Fruit fly (Drosophila melanogaster) whole organism, prepupa: Measurements from ENCODE around the gene SREBP.
A peak's percentile ranks its signal among the peaks of the same experiment; 100 is the strongest.

Source experiments
- Blimp-1 ChIP-seq: fragments of 200-800 bp; sonication (Bioruptor generic); optimal IDR thresholded peaks from 3 replicates; lab custom pipeline; 2017; ENCODE audit warnings: missing biosample characterization, missing genetic modification characterization, mild to moderate bottlenecking, moderate library complexity, missing genetic modification reagents
- CG10631 ChIP-seq: fragments of 200-800 bp; sonication (Bioruptor generic); optimal IDR thresholded peaks from 2 replicates; lab custom pipeline; 2016; ENCODE audit warnings: missing biosample characterization, missing genetic modification characterization
- CG11294 ChIP-seq: fragments of 200-800 bp; sonication (Bioruptor generic); IDR thresholded peaks from 2 replicates; pipeline ENCODE4 v1.3.6; 2022; ENCODE audit warnings: missing biosample characterization, missing genetic modification characterization
- CG15336 ChIP-seq: fragments of 200-800 bp; sonication (Bioruptor generic); IDR thresholded peaks from 2 replicates; pipeline ENCODE4 v1.3.6; 2022; ENCODE audit warnings: missing biosample characterization, missing genetic modification characterization
- CG16779 ChIP-seq: fragments of 200-800 bp; sonication (Bioruptor generic); optimal IDR thresholded peaks from 3 replicates; lab custom pipeline; 2017; ENCODE audit warnings: missing biosample characterization, mild to moderate bottlenecking, missing genetic modification characterization
- CG3032 ChIP-seq: fragments of 200-800 bp; optimal IDR thresholded peaks from 2 replicates; lab custom pipeline; 2019; ENCODE audit warnings: missing biosample characterization, mild to moderate bottlenecking, missing genetic modification characterization, moderate library complexity
- CG32006 ChIP-seq: fragments of 200-800 bp; sonication (Bioruptor generic); optimal IDR thresholded peaks from 3 replicates; lab custom pipeline; 2017; ENCODE audit warnings: missing biosample characterization, mild to moderate bottlenecking, missing genetic modification characterization
- CG34406 ChIP-seq: fragments of 200-800 bp; sonication (Bioruptor generic); optimal IDR thresholded peaks from 3 replicates; lab custom pipeline; 2016; ENCODE audit warnings: missing biosample characterization, missing genetic modification characterization
- CG4318 ChIP-seq: fragments of 200-800 bp; sonication (Bioruptor generic); optimal IDR thresholded peaks from 3 replicates; lab custom pipeline; 2017; ENCODE audit warnings: missing biosample characterization, mild to moderate bottlenecking, missing genetic modification characterization
- CG6163 ChIP-seq: fragments of 200-800 bp; sonication (Bioruptor generic); IDR thresholded peaks from 3 replicates; pipeline ENCODE4 v1.3.6; 2022; ENCODE audit warnings: missing biosample characterization, missing genetic modification characterization
- CG6792 ChIP-seq: fragments of 200-800 bp; sonication (Bioruptor generic); optimal IDR thresholded peaks from 3 replicates; lab custom pipeline; 2016; ENCODE audit warnings: missing biosample characterization, missing genetic modification characterization
- CG6808 ChIP-seq: fragments of 200-800 bp; sonication (Bioruptor generic); optimal IDR thresholded peaks from 3 replicates; lab custom pipeline; 2017; ENCODE audit warnings: missing biosample characterization, missing genetic modification characterization, mild to moderate bottlenecking, moderate library complexity, missing genetic modification reagents
- CG6854 ChIP-seq: fragments of 200-800 bp; sonication (Bioruptor generic); optimal IDR thresholded peaks from 2 replicates; lab custom pipeline; 2017; ENCODE audit warnings: missing biosample characterization, mild to moderate bottlenecking, missing genetic modification characterization
- CG7368 ChIP-seq: fragments of 200-800 bp; sonication (Bioruptor generic); optimal IDR thresholded peaks from 3 replicates; lab custom pipeline; 2016; ENCODE audit warnings: missing biosample characterization, missing genetic modification characterization
- CG8119 ChIP-seq: fragments of 200-800 bp; sonication (Bioruptor generic); IDR thresholded peaks from 3 replicates; pipeline ENCODE4 v1.3.6; 2022; ENCODE audit warnings: missing biosample characterization, missing genetic modification characterization
- CG8319 ChIP-seq: fragments of 200-800 bp; sonication (Bioruptor generic); optimal IDR thresholded peaks from 3 replicates; lab custom pipeline; 2016; ENCODE audit warnings: missing biosample characterization, missing genetic modification characterization
- CG9139 ChIP-seq: fragments of 200-800 bp; sonication (Bioruptor generic); optimal IDR thresholded peaks from 3 replicates; lab custom pipeline; 2017; ENCODE audit warnings: missing biosample characterization, mild to moderate bottlenecking, missing genetic modification characterization
- Eip93F ChIP-seq: fragments of 200-800 bp; sonication (Bioruptor generic); optimal IDR thresholded peaks from 2 replicates; lab custom pipeline; 2016; ENCODE audit warnings: missing biosample characterization, mild to moderate bottlenecking, missing genetic modification characterization
- Ets21C ChIP-seq: fragments of 200-800 bp; sonication (Bioruptor generic); optimal IDR thresholded peaks from 3 replicates; lab custom pipeline; 2016; ENCODE audit warnings: missing biosample characterization, missing genetic modification characterization
- Ets96B ChIP-seq: fragments of 200-800 bp; optimal IDR thresholded peaks from 2 replicates; lab custom pipeline; 2019; ENCODE audit warnings: missing biosample characterization, mild to moderate bottlenecking, missing genetic modification characterization, moderate library complexity
- Gug ChIP-seq: fragments of 200-800 bp; sonication (Bioruptor generic); IDR thresholded peaks from 2 replicates; pipeline ENCODE4 v1.3.6; 2022; ENCODE audit warnings: missing biosample characterization, missing genetic modification characterization
- Hr39 ChIP-seq: fragments of 200-800 bp; sonication (Bioruptor generic); optimal IDR thresholded peaks from 2 replicates; lab custom pipeline; 2016; ENCODE audit warnings: missing biosample characterization, missing genetic modification characterization
- Hr4 ChIP-seq: fragments of 200-800 bp; sonication (Bioruptor generic); optimal IDR thresholded peaks from 3 replicates; lab custom pipeline; 2016; ENCODE audit warnings: missing biosample characterization, missing genetic modification characterization
- Lpt ChIP-seq: fragments of 200-800 bp; sonication (Bioruptor generic); optimal IDR thresholded peaks from 3 replicates; lab custom pipeline; 2016; ENCODE audit warnings: missing biosample characterization, missing genetic modification characterization
- Met ChIP-seq: fragments of 200-800 bp; sonication (Bioruptor generic); optimal IDR thresholded peaks from 3 replicates; lab custom pipeline; 2016; ENCODE audit warnings: missing biosample characterization, missing genetic modification characterization
- Sox102F ChIP-seq: fragments of 200-800 bp; sonication (Bioruptor generic); optimal IDR thresholded peaks from 2 replicates; lab custom pipeline; 2016; ENCODE audit warnings: missing biosample characterization, mild to moderate bottlenecking, missing genetic modification characterization
- Sox15 ChIP-seq: fragments of 200-800 bp; sonication (Bioruptor generic); optimal IDR thresholded peaks from 3 replicates; lab custom pipeline; 2016; ENCODE audit warnings: missing biosample characterization, missing genetic modification characterization
- achi ChIP-seq: fragments of 200-800 bp; sonication (Bioruptor generic); optimal IDR thresholded peaks from 3 replicates; lab custom pipeline; 2016; ENCODE audit warnings: missing biosample characterization, missing genetic modification characterization
- acj6 ChIP-seq: fragments of 200-800 bp; sonication (Bioruptor generic); optimal IDR thresholded peaks from 3 replicates; lab custom pipeline; 2016; ENCODE audit warnings: missing biosample characterization, missing genetic modification characterization
- cyc ChIP-seq: fragments of 200-800 bp; sonication (Bioruptor generic); optimal IDR thresholded peaks from 3 replicates; lab custom pipeline; 2016; ENCODE audit warnings: missing biosample characterization, missing genetic modification characterization
- dac ChIP-seq: fragments of 200-800 bp; sonication (Bioruptor generic); optimal IDR thresholded peaks from 2 replicates; lab custom pipeline; 2017; ENCODE audit warnings: missing biosample characterization, mild to moderate bottlenecking, missing genetic modification characterization
- dsx ChIP-seq: fragments of 200-800 bp; optimal IDR thresholded peaks from 3 replicates; lab custom pipeline; 2019; ENCODE audit warnings: missing biosample characterization, mild to moderate bottlenecking, missing genetic modification characterization, moderate library complexity; ENCODE audit not compliant: poor library complexity, severe bottlenecking
- eg ChIP-seq: fragments of 200-800 bp; sonication (Bioruptor generic); IDR thresholded peaks from 3 replicates; pipeline ENCODE4 v1.3.6; 2022; ENCODE audit warnings: missing biosample characterization, missing genetic modification characterization
- fd59A ChIP-seq: fragments of 200-800 bp; sonication (Bioruptor generic); optimal IDR thresholded peaks from 2 replicates; lab custom pipeline; 2017; ENCODE audit warnings: missing biosample characterization, mild to moderate bottlenecking, missing genetic modification characterization, missing genetic modification reagents
- fd85E ChIP-seq: fragments of 200-800 bp; sonication (Bioruptor generic); optimal IDR thresholded peaks from 3 replicates; lab custom pipeline; 2016; ENCODE audit warnings: missing biosample characterization, missing genetic modification characterization
- fkh ChIP-seq: fragments of 200-800 bp; sonication (Bioruptor generic); optimal IDR thresholded peaks from 3 replicates; lab custom pipeline; 2017; ENCODE audit warnings: missing biosample characterization, mild to moderate bottlenecking, missing genetic modification characterization, moderate library complexity
- lz ChIP-seq: fragments of 200-800 bp; sonication (Bioruptor generic); optimal IDR thresholded peaks from 3 replicates; lab custom pipeline; 2016; ENCODE audit warnings: missing biosample characterization, missing genetic modification characterization
- net ChIP-seq: fragments of 200-800 bp; sonication (Bioruptor generic); optimal IDR thresholded peaks from 3 replicates; lab custom pipeline; 2016; ENCODE audit warnings: missing biosample characterization, missing genetic modification characterization
- salr ChIP-seq, 2 experiments: fragments of 200-800 bp; sonication (Bioruptor generic); optimal IDR thresholded peaks; 3 replicates each; lab custom pipeline; 2016 to 2018; ENCODE audit warnings: missing biosample characterization in 2 of 2, missing genetic modification characterization in 2 of 2, mild to moderate bottlenecking in 1 of 2
- ss ChIP-seq, 2 experiments: fragments of 200-800 bp; sonication (Bioruptor generic); optimal IDR thresholded peaks; 2 replicates in 1 of 2; 3 replicates in 1 of 2; lab custom pipeline; 2017 to 2018; ENCODE audit warnings: mild to moderate bottlenecking in 2 of 2, missing biosample characterization in 2 of 2, missing genetic modification characterization in 2 of 2, moderate library complexity in 1 of 2
- topi ChIP-seq: fragments of 200-800 bp; sonication (Bioruptor generic); optimal IDR thresholded peaks from 3 replicates; lab custom pipeline; 2016; ENCODE audit warnings: missing biosample characterization, missing genetic modification characterization

The SREBP gene

DNA sequence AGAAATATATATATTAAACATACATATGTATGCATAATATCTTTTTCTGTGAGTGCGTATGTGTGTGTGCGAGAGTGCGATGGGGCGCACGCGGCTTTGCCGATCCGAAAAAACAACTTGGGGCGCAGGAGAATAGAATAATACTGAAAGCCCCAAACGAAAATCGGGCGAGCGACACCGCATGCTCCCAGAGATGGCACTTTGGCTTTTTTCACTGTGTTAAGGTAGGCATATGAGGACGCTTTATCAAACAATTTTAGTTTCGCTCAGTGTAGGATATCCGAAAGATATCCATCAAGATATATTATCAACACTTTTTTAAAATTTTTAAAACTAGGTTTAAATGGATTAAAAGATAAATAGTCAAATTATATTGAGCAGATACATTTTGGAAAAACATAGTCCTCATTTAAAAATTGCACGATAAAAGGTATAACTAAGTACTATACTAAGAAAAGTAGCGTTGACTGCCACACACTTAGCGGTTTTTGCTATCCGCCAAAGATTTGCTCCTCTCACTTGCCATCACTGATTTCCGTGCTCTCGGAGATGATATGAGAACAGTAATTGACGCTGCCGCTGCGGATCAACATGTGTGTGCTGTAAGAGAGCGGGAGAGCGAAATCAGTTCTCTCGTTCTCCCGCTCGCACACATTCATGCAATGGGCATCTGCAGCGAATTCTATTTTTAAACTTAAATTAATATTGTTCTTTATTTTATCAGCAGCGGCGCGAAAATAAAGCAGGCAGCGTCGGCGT, 2.6 kb upstream of the SREBP start (continued):
- TF ChIP-seq Ets96B (peak; percentile 63), CG9139 (GFP tag; lab: Kevin White, UChicago) (peak; percentile 24), net (GFP tag; lab: Kevin White, UChicago) (peak; percentile 68), dac (GFP tag; lab: Kevin White, UChicago) (peak; percentile 42), topi (GFP tag; lab: Kevin White, UChicago) (peak; percentile 77), salr (GFP tag; optimal IDR thresholded peaks at IDR 0.05; lab: Kevin White, UChicago) (peak in 1 of 2 experiments; percentile 69), Hr4 (GFP tag; lab: Kevin White, UChicago) (peak; percentile 63), Met (GFP tag; lab: Kevin White, UChicago) (peak; percentile 80), CG6792 (GFP tag; lab: Kevin White, UChicago) (peak; percentile 58), Blimp-1 (GFP tag; lab: Kevin White, UChicago) (peak; percentile 36)
- TF ChIP-seq, all 60 proteins: peak for 51

DNA sequence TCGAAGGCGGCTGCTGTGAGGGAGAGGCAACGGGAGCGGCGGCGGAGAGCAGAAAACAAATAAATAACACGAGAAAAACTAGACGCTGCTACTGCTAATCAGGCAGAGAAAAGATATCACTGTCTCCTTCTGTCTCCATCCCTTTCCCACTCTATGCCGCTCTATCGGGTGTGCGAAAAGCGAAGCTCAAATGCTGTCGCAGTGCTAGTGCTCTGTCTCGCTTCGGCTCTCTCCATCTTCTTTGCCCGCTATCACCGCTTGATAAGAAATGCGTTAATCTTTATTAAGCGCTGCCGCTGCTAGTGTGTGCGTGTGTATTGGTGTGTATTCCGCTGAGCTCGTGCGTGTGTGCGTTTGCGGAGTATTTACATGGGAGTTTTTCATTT, 2.1 kb upstream of the SREBP start:
- TF ChIP-seq ss (GFP tag; optimal IDR thresholded peaks at IDR 0.05; lab: Kevin White, UChicago): peak in 1 of 2 experiments; percentile 10
- TF ChIP-seq CG11294: no peak
- TF ChIP-seq CG6163 (GFP tag; lab: Robert Waterston, UW): peak; percentile 49; the same call in 1 of the 3 replicates
- TF ChIP-seq eg: peak; percentile 41; the same call in 1 of the 3 replicates
- no peak for TF ChIP-seq CG7368 (GFP tag; lab: Kevin White, UChicago)
- peak; percentile 45 for TF ChIP-seq Lpt (GFP tag; lab: Kevin White, UChicago)
- 0 out of 3 replicates have a peak, but pooled peaks have one; percentile 19 for TF ChIP-seq CG8119 (GFP tag; lab: Robert Waterston, UW)
- TF ChIP-seq fkh (GFP tag; lab: Kevin White, UChicago): peak; percentile 98
- peak; percentile 24 for TF ChIP-seq dsx (GFP tag; lab: Kevin White, UChicago)
- TF ChIP-seq Sox15: no peak
- TF ChIP-seq Ets21C (GFP tag; lab: Kevin White, UChicago): no peak
- TF ChIP-seq CG15336: peak; percentile 59
- TF ChIP-seq, all 60 proteins: peak for 8

DNA sequence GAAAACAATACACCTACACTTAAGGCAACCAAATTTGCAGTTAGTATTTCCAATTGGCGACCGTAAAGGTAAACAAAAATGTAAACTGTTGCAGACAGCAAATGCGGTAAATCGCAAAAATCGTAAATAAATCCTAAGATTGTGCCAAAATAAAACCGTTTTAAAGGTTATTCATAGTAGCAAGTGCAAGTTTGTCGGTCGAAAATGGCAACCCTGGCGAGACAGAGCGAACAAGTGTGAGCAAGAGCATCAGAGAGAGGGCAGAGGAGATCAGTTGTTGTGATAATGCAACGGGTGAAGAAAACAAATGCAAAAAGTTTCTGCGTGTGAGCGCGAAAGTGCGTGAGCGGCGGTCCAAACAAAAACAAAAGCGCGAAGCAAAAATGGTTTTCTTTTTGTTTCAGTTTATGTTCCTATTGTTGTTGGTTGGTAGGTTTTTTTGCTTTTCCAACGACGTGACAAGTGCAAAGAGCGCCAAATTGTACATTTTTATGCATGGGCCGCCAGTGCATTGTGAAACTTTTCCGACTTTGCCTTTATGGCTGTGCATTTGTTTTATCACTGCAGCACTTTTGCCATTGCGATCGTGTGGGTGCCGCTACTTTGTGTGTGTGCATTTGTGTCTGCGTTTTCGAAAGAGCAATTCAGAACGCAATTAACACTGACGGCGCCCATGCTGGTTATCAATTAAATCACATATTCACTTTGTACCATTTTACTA, 858 bp upstream of the SREBP start:
- TF ChIP-seq fd85E (GFP tag; lab: Kevin White, UChicago) (no peak), CG8119 (GFP tag; lab: Robert Waterston, UW) (peak; percentile 81), CG10631 (GFP tag; lab: Kevin White, UChicago) (no peak), CG15336 (peak; percentile 75), Hr39 (GFP tag; lab: Kevin White, UChicago) (no peak), Sox15 (no peak), CG4318 (no peak), Sox102F (GFP tag; lab: Kevin White, UChicago) (no peak), CG32006 (GFP tag; lab: Kevin White, UChicago) (peak; percentile 48), CG6792 (GFP tag; lab: Kevin White, UChicago) (no peak), dac (GFP tag; lab: Kevin White, UChicago) (peak; percentile 31), CG16779 (tag; lab: Kevin White, UChicago) (peak; percentile 32), lz (no peak), CG3032 (tag; lab: Kevin White, UChicago) (no peak), acj6 (GFP tag; lab: Kevin White, UChicago) (no peak), net (GFP tag; lab: Kevin White, UChicago) (peak; percentile 35), Eip93F (GFP tag; lab: Kevin White, UChicago) (no peak), CG8319 (GFP tag; lab: Kevin White, UChicago) (no peak), achi (GFP tag; lab: Kevin White, UChicago) (no peak), CG6808 (GFP tag; lab: Kevin White, UChicago) (peak; percentile 72), CG9139 (GFP tag; lab: Kevin White, UChicago) (peak; percentile 1), dsx (GFP tag; lab: Kevin White, UChicago) (no peak), CG34406 (GFP tag; lab: Kevin White, UChicago) (no peak), fd59A (GFP tag; lab: Kevin White, UChicago) (no peak), eg (peak; percentile 92), CG6854 (GFP tag; lab: Kevin White, UChicago) (no peak), CG6163 (GFP tag; lab: Robert Waterston, UW) (peak; percentile 70; the same call in 2 of the 3 replicates), fkh (GFP tag; lab: Kevin White, UChicago) (no peak), Lpt (GFP tag; lab: Kevin White, UChicago) (peak; percentile 51), salr (GFP tag; optimal IDR thresholded peaks at IDR 0.05; lab: Kevin White, UChicago) (peak in 1 of 2 experiments; percentile 24), Ets96B (peak; percentile 44), cyc (GFP tag; lab: Kevin White, UChicago) (no peak), Hr4 (GFP tag; lab: Kevin White, UChicago) (no peak), Gug (GFP tag; lab: Robert Waterston, UW) (peak; percentile 22; the same call in 1 of the 2 replicates), ss (GFP tag; optimal IDR thresholded peaks at IDR 0.05; lab: Kevin White, UChicago) (peak; percentile 57 to 76)
